Fruit fly (Drosophila melanogaster) whole organism, embryonic: Measurements from ENCODE around the gene CG34242.

Experiments used
- Abd-B ChIP-seq: fragments of 200-800 bp; sonication (Bioruptor generic); optimal IDR thresholded peaks from 2 replicates; lab custom pipeline; 2018; ENCODE audit warnings: missing biosample characterization, mild to moderate bottlenecking, missing genetic modification characterization, moderate library complexity
- CG10543 ChIP-seq: fragments of 200-800 bp; sonication (Bioruptor generic); optimal IDR thresholded peaks from 3 replicates; lab custom pipeline; 2017; ENCODE audit warnings: missing biosample characterization, mild to moderate bottlenecking, missing genetic modification characterization, moderate library complexity
- CG11696 ChIP-seq: fragments of 200-800 bp; sonication (Bioruptor generic); IDR thresholded peaks from 2 replicates; pipeline ENCODE4 v1.3.6; 2022; ENCODE audit warnings: missing biosample characterization, missing genetic modification characterization
- CG12391 ChIP-seq: fragments of 200-800 bp; sonication (Bioruptor generic); optimal IDR thresholded peaks from 3 replicates; lab custom pipeline; 2018; ENCODE audit warnings: missing biosample characterization, mild to moderate bottlenecking, missing genetic modification characterization, moderate library complexity
- CG14014 ChIP-seq: fragments of 200-800 bp; sonication (Bioruptor generic); IDR thresholded peaks from 2 replicates; pipeline ENCODE4 v1.3.6; 2022; ENCODE audit warnings: missing biosample characterization, missing genetic modification characterization
- CG1602 ChIP-seq: fragments of 200-800 bp; sonication (Bioruptor generic); optimal IDR thresholded peaks from 3 replicates; lab custom pipeline; 2016; ENCODE audit warnings: missing biosample characterization, missing genetic modification characterization
- CG18262 ChIP-seq: fragments of 200-800 bp; optimal IDR thresholded peaks from 3 replicates; lab custom pipeline; 2019; ENCODE audit warnings: missing biosample characterization, mild to moderate bottlenecking, missing genetic modification characterization, moderate library complexity
- CG18619 ChIP-seq: fragments of 200-800 bp; sonication (Bioruptor generic); optimal IDR thresholded peaks from 3 replicates; lab custom pipeline; 2017; ENCODE audit warnings: missing biosample characterization, mild to moderate bottlenecking, missing genetic modification characterization
- CG2116 ChIP-seq: fragments of 200-800 bp; sonication (Bioruptor generic); optimal IDR thresholded peaks from 3 replicates; lab custom pipeline; 2018; ENCODE audit warnings: missing biosample characterization, mild to moderate bottlenecking, missing genetic modification characterization
- CG30020 ChIP-seq: fragments of 200-800 bp; optimal IDR thresholded peaks from 2 replicates; lab custom pipeline; 2019; ENCODE audit warnings: missing biosample characterization, mild to moderate bottlenecking, missing genetic modification characterization, moderate library complexity
- CG34422 ChIP-seq: fragments of 200-800 bp; sonication (Bioruptor generic); IDR thresholded peaks from 3 replicates; pipeline ENCODE4 v1.3.6; 2022; ENCODE audit warnings: missing biosample characterization, missing genetic modification characterization
- CG4424 ChIP-seq: fragments of 200-800 bp; sonication (Bioruptor generic); optimal IDR thresholded peaks from 3 replicates; lab custom pipeline; 2016; ENCODE audit warnings: missing biosample characterization, missing genetic modification characterization
- CG4854 ChIP-seq: fragments of 200-800 bp; sonication (Bioruptor generic); optimal IDR thresholded peaks from 2 replicates; lab custom pipeline; 2016; ENCODE audit warnings: missing biosample characterization, missing genetic modification characterization, inconsistent platforms
- CG6272 ChIP-seq: fragments of 200-800 bp; sonication (Bioruptor generic); IDR thresholded peaks from 2 replicates; pipeline ENCODE4 v1.3.6; 2022; ENCODE audit warnings: missing biosample characterization, missing genetic modification characterization
- CG7745 ChIP-seq: fragments of 200-800 bp; sonication (Bioruptor generic); optimal IDR thresholded peaks from 2 replicates; lab custom pipeline; 2018; ENCODE audit warnings: missing biosample characterization, mild to moderate bottlenecking, missing genetic modification characterization, moderate library complexity
- CG8359 ChIP-seq: fragments of 200-800 bp; sonication (Bioruptor generic); optimal IDR thresholded peaks from 2 replicates; lab custom pipeline; 2017; ENCODE audit warnings: missing biosample characterization, mild to moderate bottlenecking, missing genetic modification characterization, borderline replicate concordance
- CG9609 ChIP-seq: fragments of 200-800 bp; sonication (Bioruptor generic); optimal IDR thresholded peaks from 3 replicates; lab custom pipeline; 2016; ENCODE audit warnings: missing biosample characterization, missing genetic modification characterization
- CG9797 ChIP-seq: fragments of 200-800 bp; sonication (Bioruptor generic); optimal IDR thresholded peaks from 3 replicates; lab custom pipeline; 2018; ENCODE audit warnings: missing biosample characterization, mild to moderate bottlenecking, missing genetic modification characterization
- CG9817 ChIP-seq: fragments of 200-800 bp; sonication (Bioruptor generic); optimal IDR thresholded peaks from 2 replicates; lab custom pipeline; 2018; ENCODE audit warnings: missing biosample characterization, mild to moderate bottlenecking, missing genetic modification characterization, moderate library complexity
- CG9876 ChIP-seq: fragments of 200-800 bp; sonication (Bioruptor generic); optimal IDR thresholded peaks from 2 replicates; lab custom pipeline; 2016; ENCODE audit warnings: missing biosample characterization, missing genetic modification characterization
- D ChIP-seq, 2 experiments: fragments of 200-800 bp in 1 of 2; fragments of >200 bp in 1 of 2; sonication (Bioruptor generic) in 1 of 2; optimal IDR thresholded peaks; 2 replicates in 1 of 2; 3 replicates in 1 of 2; lab custom pipeline; 2017; ENCODE audit warnings: mild to moderate bottlenecking in 1 of 2, missing biosample characterization in 1 of 2, missing genetic modification characterization in 1 of 2, missing genetic modification reagents in 1 of 2
- Dad ChIP-seq: fragments of 200-800 bp; sonication (Bioruptor generic); optimal IDR thresholded peaks from 3 replicates; lab custom pipeline; 2016; ENCODE audit warnings: missing biosample characterization, missing genetic modification characterization
- Dfd ChIP-seq, 2 experiments: fragments of >200 bp; optimal IDR thresholded peaks; 2 replicates each; lab custom pipeline; 2017; ENCODE audit warnings: missing biosample characterization in 2 of 2, missing genetic modification characterization in 2 of 2
- ERR ChIP-seq: fragments of 200-800 bp; sonication (Bioruptor generic); optimal IDR thresholded peaks from 2 replicates; lab custom pipeline; 2016; ENCODE audit warnings: missing biosample characterization, missing genetic modification characterization
- Ets97D ChIP-seq: fragments of 200-800 bp; sonication (Bioruptor generic); optimal IDR thresholded peaks from 3 replicates; lab custom pipeline; 2016; ENCODE audit warnings: missing biosample characterization, missing genetic modification characterization
- Oaz ChIP-seq: fragments of 200-800 bp; sonication (Bioruptor generic); IDR thresholded peaks from 2 replicates; pipeline ENCODE4 v1.3.6; 2022; ENCODE audit warnings: missing biosample characterization, missing genetic modification characterization
- Tbp ChIP-seq: fragments of >200 bp; optimal IDR thresholded peaks from 2 replicates; lab custom pipeline; 2018; ENCODE audit warnings: missing biosample characterization, missing genetic modification characterization
- Usf ChIP-seq: fragments of 200-800 bp; sonication (Bioruptor generic); optimal IDR thresholded peaks from 2 replicates; lab custom pipeline; 2017; ENCODE audit warnings: missing genotype, missing biosample characterization, missing genetic modification characterization
- aop ChIP-seq: fragments of 200-800 bp; sonication (Bioruptor generic); IDR thresholded peaks from 2 replicates; pipeline ENCODE4 v1.3.6; 2022; ENCODE audit warnings: missing biosample characterization, missing genetic modification characterization
- crol ChIP-seq: fragments of 200-800 bp; sonication (Bioruptor generic); IDR thresholded peaks from 2 replicates; pipeline ENCODE4 v1.3.6; 2022; ENCODE audit warnings: missing biosample characterization, missing genetic modification characterization
- dati ChIP-seq: fragments of 200-800 bp; sonication (Bioruptor generic); IDR thresholded peaks from 2 replicates; pipeline ENCODE4 v1.3.6; 2022; ENCODE audit warnings: missing biosample characterization, missing genetic modification characterization
- ftz-f1 ChIP-seq: fragments of 200-800 bp; sonication (Bioruptor generic); optimal IDR thresholded peaks from 2 replicates; lab custom pipeline; 2016; ENCODE audit warnings: missing biosample characterization, missing genetic modification characterization
- gem ChIP-seq: fragments of 200-800 bp; sonication (Bioruptor generic); optimal IDR thresholded peaks from 2 replicates; lab custom pipeline; 2019; ENCODE audit warnings: missing biosample characterization, mild to moderate bottlenecking, missing genetic modification characterization, moderate library complexity
- grn ChIP-seq: fragments of 200-800 bp; sonication (Bioruptor generic); optimal IDR thresholded peaks from 3 replicates; lab custom pipeline; 2017; ENCODE audit warnings: missing biosample characterization, missing genetic modification characterization
- h ChIP-seq: fragments of >200 bp; optimal IDR thresholded peaks from 2 replicates; lab custom pipeline; 2017
- hb ChIP-seq: fragments of 200-800 bp; sonication (Bioruptor generic); IDR thresholded peaks from 3 replicates; pipeline ENCODE4 v1.3.6; 2022; ENCODE audit warnings: missing biosample characterization, missing genetic modification characterization; ENCODE audit not compliant: partially characterized antibody
- hbn ChIP-seq: fragments of 200-800 bp; sonication (Bioruptor generic); IDR thresholded peaks from 2 replicates; pipeline ENCODE4 v1.3.6; 2022; ENCODE audit warnings: missing biosample characterization, missing genetic modification characterization; ENCODE audit not compliant: partially characterized antibody
- lmd ChIP-seq: fragments of 200-800 bp; sonication (Bioruptor generic); IDR thresholded peaks from 2 replicates; pipeline ENCODE4 v1.3.6; 2022; ENCODE audit warnings: missing biosample characterization, missing genetic modification characterization
- lov ChIP-seq, 2 experiments: fragments of 200-800 bp in 1 of 2; fragments of >200 bp in 1 of 2; sonication (Bioruptor generic) in 1 of 2; IDR thresholded peaks in 1 of 2; optimal IDR thresholded peaks in 1 of 2; 2 replicates in 1 of 2; 3 replicates in 1 of 2; pipeline versions ENCODE4 v1.3.6 to Lab custom; 2017 to 2022; ENCODE audit warnings: missing biosample characterization in 1 of 2, missing genetic modification characterization in 1 of 2
- mirr ChIP-seq: fragments of 200-800 bp; sonication (Bioruptor generic); optimal IDR thresholded peaks from 3 replicates; lab custom pipeline; 2018; ENCODE audit warnings: missing biosample characterization, mild to moderate bottlenecking, missing genetic modification characterization
- onecut ChIP-seq: fragments of 200-800 bp; sonication (Bioruptor generic); IDR thresholded peaks from 2 replicates; pipeline ENCODE4 v1.3.6; 2022; ENCODE audit warnings: missing biosample characterization, missing genetic modification characterization
- p53 ChIP-seq: fragments of 200-800 bp; sonication (Bioruptor generic); optimal IDR thresholded peaks from 2 replicates; lab custom pipeline; 2016; ENCODE audit warnings: missing biosample characterization, missing genetic modification characterization
- peb ChIP-seq: fragments of 200-800 bp; sonication (Bioruptor generic); IDR thresholded peaks from 2 replicates; pipeline ENCODE4 v1.3.6; 2022; ENCODE audit warnings: missing biosample characterization, missing genetic modification characterization
- ranshi ChIP-seq: fragments of 200-800 bp; sonication (Bioruptor generic); IDR thresholded peaks from 2 replicates; pipeline ENCODE4 v1.3.6; 2022; ENCODE audit warnings: missing biosample characterization, missing genetic modification characterization
- sd ChIP-seq: fragments of 200-800 bp; sonication (Bioruptor generic); optimal IDR thresholded peaks from 3 replicates; lab custom pipeline; 2018; ENCODE audit warnings: missing biosample characterization, mild to moderate bottlenecking, missing genetic modification characterization, moderate library complexity
- sens ChIP-seq: fragments of 200-800 bp; sonication (Bioruptor generic); peaks from one replicate; lab custom pipeline; 2016; ENCODE audit warnings: missing biosample characterization, missing genetic modification characterization
- sens-2 ChIP-seq: fragments of 200-800 bp; sonication (Bioruptor generic); IDR thresholded peaks from 2 replicates; pipeline ENCODE4 v1.3.6; 2022; ENCODE audit warnings: missing biosample characterization, missing genetic modification characterization
- tin ChIP-seq: fragments of 200-800 bp; sonication (Bioruptor generic); optimal IDR thresholded peaks from 3 replicates; lab custom pipeline; 2016; ENCODE audit warnings: missing biosample characterization, missing genetic modification characterization
- tup ChIP-seq: fragments of 200-800 bp; sonication (Bioruptor generic); optimal IDR thresholded peaks from 2 replicates; lab custom pipeline; 2016; ENCODE audit warnings: missing biosample characterization, mild to moderate bottlenecking, missing genetic modification characterization, moderate library complexity
- twi ChIP-seq: fragments of 200-800 bp; optimal IDR thresholded peaks from 2 replicates; lab custom pipeline; 2019; ENCODE audit warnings: missing biosample characterization, mild to moderate bottlenecking, missing genetic modification characterization, moderate library complexity

CG34242 gene

dm6 chr3L:12529431-12530007, 4.3 kb upstream of the CG34242 start (continued):
- TF ChIP-seq sens (GFP tag; lab: Kevin White, UChicago) (peak; percentile 5), CG6272 (no peak), peb (GFP tag; lab: Robert Waterston, UW) (no peak), sd (no peak), Abd-B (GFP tag; lab: Kevin White, UChicago) (no peak), Dad (GFP tag; lab: Kevin White, UChicago) (no peak), grn (peak; percentile 57), lov (optimal IDR thresholded peaks at IDR 0.05; lab: Kevin White, UChicago) (no peak), lov (GFP tag; IDR thresholded peaks at IDR 0.05; lab: Robert Waterston, UW) (peak; percentile 85), CG7745 (tag; lab: Kevin White, UChicago) (no peak), lmd (peak; percentile 55), Ets97D (GFP tag; lab: Kevin White, UChicago) (no peak), CG30020 (tag; lab: Kevin White, UChicago) (no peak), CG12391 (tag; lab: Kevin White, UChicago) (peak; percentile 21), h (lab: Kevin White, UChicago) (no peak), tup (GFP tag; lab: Kevin White, UChicago) (no peak), CG1602 (GFP tag; lab: Kevin White, UChicago) (peak; percentile 3), CG4854 (GFP tag; lab: Kevin White, UChicago) (no peak), sens-2 (GFP tag; lab: Robert Waterston, UW) (0 out of 2 replicates have a peak, but pooled peaks have one; percentile 19), hb (GFP tag; lab: Robert Waterston, UW) (no peak), CG10543 (GFP tag; lab: Kevin White, UChicago) (peak; percentile 10), Oaz (0 out of 2 replicates have a peak, but pooled peaks have one; percentile 13), CG9609 (GFP tag; lab: Kevin White, UChicago) (no peak), onecut (GFP tag; lab: Robert Waterston, UW) (peak; percentile 35), CG34422 (GFP tag; lab: Robert Waterston, UW) (peak; percentile 44; the same call in 2 of the 3 replicates)

dm6 chr3L:12530044-12530443, 3.8 kb upstream of the CG34242 start, which contains the start of gene nst:
Gene nst (minus strand): TSS chr3L:12530171.
- peak; percentile 51 for TF ChIP-seq twi (tag; lab: Kevin White, UChicago)
- TF ChIP-seq CG9876 (GFP tag; lab: Kevin White, UChicago) = no peak
- peak; percentile 32 for TF ChIP-seq CG2116 (GFP tag; lab: Kevin White, UChicago)
- no peak for TF ChIP-seq lmd
- peak; percentile 94 for TF ChIP-seq CG11696 (GFP tag; lab: Robert Waterston, UW)
- peak; percentile 81 for TF ChIP-seq CG9797 (GFP tag; lab: Kevin White, UChicago)
- peak; percentile 15 for TF ChIP-seq gem (tag; lab: Kevin White, UChicago)
- TF ChIP-seq Dfd (GFP tag; optimal IDR thresholded peaks at IDR 0.05; lab: Kevin White, UChicago) = no peak
- TF ChIP-seq mirr = no peak
- TF ChIP-seq ERR (GFP tag; lab: Kevin White, UChicago) = peak; percentile 14
- peak; percentile 19 for TF ChIP-seq CG9817 (tag; lab: Kevin White, UChicago)
- no peak for TF ChIP-seq Tbp (GFP tag; lab: Kevin White, UChicago)
- no peak for TF ChIP-seq tin (GFP tag; lab: Kevin White, UChicago)
- TF ChIP-seq CG18619 = no peak
- no peak for TF ChIP-seq dati (GFP tag; lab: Robert Waterston, UW)
- no peak for TF ChIP-seq p53 (GFP tag; lab: Kevin White, UChicago)
- no peak for TF ChIP-seq CG18262 (tag; lab: Kevin White, UChicago)
- no peak for TF ChIP-seq ranshi (GFP tag; lab: Robert Waterston, UW)
- no peak for TF ChIP-seq CG8359 (GFP tag; lab: Kevin White, UChicago)
- TF ChIP-seq hbn (GFP tag; lab: Robert Waterston, UW) = no peak
- no peak for TF ChIP-seq crol (GFP tag; lab: Robert Waterston, UW)
- no peak for TF ChIP-seq CG14014 (GFP tag; lab: Robert Waterston, UW)
- TF ChIP-seq D (optimal IDR thresholded peaks at IDR 0.05; lab: Kevin White, UChicago) = no peak
- TF ChIP-seq D (GFP tag; optimal IDR thresholded peaks at IDR 0.05; lab: Kevin White, UChicago) = no peak
- peak; percentile 25 for TF ChIP-seq ftz-f1 (GFP tag; lab: Kevin White, UChicago)
- no peak for TF ChIP-seq Usf (GFP tag; lab: Kevin White, UChicago)
- TF ChIP-seq CG34422 (GFP tag; lab: Robert Waterston, UW) = peak; percentile 43; the same call in 1 of the 3 replicates
- no peak for TF ChIP-seq aop (GFP tag; lab: Robert Waterston, UW)
- no peak for TF ChIP-seq CG4424 (GFP tag; lab: Kevin White, UChicago)
